Worm (Caenorhabditis elegans) whole organism, early embryonic: ENCODE measurements around the gene C27A7.3.

Experiments used
- F13C5.2 ChIP-seq: sonication (generic microtip); optimal IDR thresholded peaks from 2 replicates; lab custom pipeline; 2017; ENCODE audit warnings: mild to moderate bottlenecking, missing genetic modification characterization, inconsistent platforms, missing compliant biosample characterization
- aly-1 ChIP-seq: sonication (generic microtip); optimal IDR thresholded peaks from 2 replicates; lab custom pipeline; 2016; ENCODE audit warnings: missing genetic modification characterization, missing compliant biosample characterization
- ama-1 ChIP-seq: fragments of 150-350 bp; optimal IDR thresholded peaks from 2 replicates; lab custom pipeline; 2014
- ceh-36 ChIP-seq: sonication (generic microtip); optimal IDR thresholded peaks from 2 replicates; lab custom pipeline; 2016; ENCODE audit warnings: missing genetic modification characterization, inconsistent platforms, missing compliant biosample characterization
- ets-7 ChIP-seq: sonication (generic microtip); optimal IDR thresholded peaks from 2 replicates; lab custom pipeline; 2016; ENCODE audit warnings: missing genotype, missing genetic modification characterization, missing compliant biosample characterization
- flt-1 ChIP-seq: fragments of 200-800 bp; sonication (Bioruptor generic); IDR thresholded peaks from 2 replicates; pipeline ENCODE4 v1.3.6; 2022; ENCODE audit warnings: missing genetic modification characterization, missing compliant biosample characterization
- hmbx-1 ChIP-seq: sonication (generic microtip); optimal IDR thresholded peaks from 2 replicates; lab custom pipeline; 2016; ENCODE audit warnings: mild to moderate bottlenecking, missing genetic modification characterization, missing compliant biosample characterization
- hmg-4 ChIP-seq: fragments of 200-800 bp; sonication (Bioruptor generic); optimal IDR thresholded peaks from 2 replicates; lab custom pipeline; 2018; ENCODE audit warnings: mild to moderate bottlenecking, missing genetic modification characterization, missing compliant biosample characterization
- sea-1 ChIP-seq: fragments of 200-800 bp; sonication (Bioruptor generic); conservative IDR thresholded peaks from 2 replicates; pipeline ENCODE4 v1.3.6; 2022; ENCODE audit warnings: missing genetic modification characterization, missing compliant biosample characterization
- tbx-11 ChIP-seq: fragments of 200-800 bp; sonication (Bioruptor generic); IDR thresholded peaks from 2 replicates; pipeline ENCODE4 v1.3.6; 2022; ENCODE audit warnings: missing genetic modification characterization, missing compliant biosample characterization
- tbx-37 ChIP-seq: fragments of 200-800 bp; sonication (Bioruptor generic); conservative IDR thresholded peaks from 2 replicates; pipeline ENCODE4 v1.3.6; 2022; ENCODE audit warnings: missing genetic modification reagents, missing genetic modification characterization, missing compliant biosample characterization
- tra-4 ChIP-seq: sonication (generic microtip); optimal IDR thresholded peaks from 2 replicates; lab custom pipeline; 2017; ENCODE audit warnings: missing genetic modification characterization, missing compliant biosample characterization

DNA sequence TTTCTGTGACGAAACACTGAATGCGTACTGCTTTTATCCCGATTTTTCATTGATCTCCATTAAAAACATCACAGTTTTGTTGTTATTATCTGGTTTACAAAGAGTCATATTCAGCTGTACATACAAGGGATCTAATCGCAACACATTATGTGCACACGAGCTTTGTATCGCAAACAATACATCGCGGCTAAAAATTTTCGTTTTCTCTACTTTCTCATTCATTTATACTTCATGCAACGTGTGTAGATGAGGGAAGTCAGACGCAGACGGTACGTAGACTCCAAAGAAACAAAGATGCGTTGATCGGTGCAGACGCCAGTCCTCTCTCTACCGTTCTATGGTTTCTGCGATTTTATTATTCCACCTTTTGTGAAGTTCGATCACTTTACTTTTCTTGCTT is 33.9 kb upstream of the C27A7.3 start, which contains the start of gene nhr-136:
- no peak for TF ChIP-seq flt-1
- no peak for TF ChIP-seq sea-1
- TF ChIP-seq ama-1 (lab: Kevin White, UChicago): no peak
- TF ChIP-seq hmbx-1 (tag; lab: Kevin White, UChicago): no peak
- no peak for TF ChIP-seq ets-7 (tag; lab: Kevin White, UChicago)
- no peak for TF ChIP-seq tra-4 (tag; lab: Kevin White, UChicago)
- no peak for TF ChIP-seq hmg-4
- no peak for TF ChIP-seq F13C5.2 (tag; lab: Kevin White, UChicago)
- TF ChIP-seq tbx-37 (GFP tag; lab: Robert Waterston, UW): no peak
- no peak for TF ChIP-seq ceh-36
- TF ChIP-seq aly-1 (tag; lab: Kevin White, UChicago): no peak
- TF ChIP-seq tbx-11 (GFP tag; lab: Robert Waterston, UW): no peak
